Worm (Caenorhabditis elegans) whole organism, L4 larva: ENCODE data around the gene F46B6.9.
A peak's percentile ranks its signal among the peaks of the same experiment; 100 is the strongest.

ENCODE experiments used
- D1046.2 ChIP-seq: fragments of 200-800 bp; sonication (Bioruptor generic); IDR thresholded peaks from 2 replicates; pipeline ENCODE4 v1.3.6; 2022; ENCODE audit warnings: missing genetic modification characterization, missing compliant biosample characterization
- R02D3.7 ChIP-seq: fragments of 150-350 bp; sonication (generic microtip); optimal IDR thresholded peaks from 3 replicates; lab custom pipeline; 2014; ENCODE audit warnings: missing biosample characterization, missing genetic modification characterization
- Y105C5A.15 ChIP-seq: fragments of 200-800 bp; sonication (Bioruptor generic); IDR thresholded peaks from 2 replicates; pipeline ENCODE4 v1.3.6; 2022; ENCODE audit warnings: missing genetic modification characterization, missing compliant biosample characterization
- Y5F2A.4 ChIP-seq: fragments of 200-800 bp; sonication (Bioruptor generic); optimal IDR thresholded peaks from 2 replicates; lab custom pipeline; 2018; ENCODE audit warnings: mild to moderate bottlenecking, missing genetic modification characterization, missing compliant biosample characterization
- ZK337.2 ChIP-seq: fragments of 200-800 bp; sonication (Bioruptor generic); IDR thresholded peaks from 2 replicates; pipeline ENCODE4 v1.3.6; 2022; ENCODE audit warnings: missing genetic modification reagents, missing genetic modification characterization, missing compliant biosample characterization
- aha-1 ChIP-seq: fragments of 150-350 bp; peaks from one replicate; lab custom pipeline; 2014; ENCODE audit warnings: missing biosample characterization, missing genetic modification characterization
- attf-4 ChIP-seq: sonication (generic microtip); optimal IDR thresholded peaks from 3 replicates; lab custom pipeline; 2017; ENCODE audit warnings: missing biosample characterization, missing genetic modification characterization
- ceh-20 ChIP-seq: fragments of 200-800 bp; sonication (Bioruptor generic); IDR thresholded peaks from 2 replicates; pipeline ENCODE4 v1.3.6; 2022; ENCODE audit warnings: missing genetic modification reagents, missing genetic modification characterization, missing compliant biosample characterization
- ceh-44 ChIP-seq: fragments of 200-800 bp; sonication (Bioruptor generic); IDR thresholded peaks from 2 replicates; pipeline ENCODE4 v1.3.6; 2022; ENCODE audit warnings: missing genetic modification reagents, missing genetic modification characterization, missing compliant biosample characterization
- ces-1 ChIP-seq: fragments of 150-350 bp; sonication (generic microtip); optimal IDR thresholded peaks from 4 replicates; lab custom pipeline; 2014; ENCODE audit warnings: missing biosample characterization, missing genetic modification reagents, missing genetic modification characterization
- cey-2 ChIP-seq: sonication (generic microtip); optimal IDR thresholded peaks from 3 replicates; lab custom pipeline; 2017; ENCODE audit warnings: missing genetic modification characterization, mild to moderate bottlenecking, missing compliant biosample characterization, antibody characterized with exemption, borderline replicate concordance; ENCODE audit not compliant: insufficient read depth
- dmd-8 ChIP-seq: fragments of 200-800 bp; sonication (Bioruptor generic); IDR thresholded peaks from 2 replicates; pipeline ENCODE4 v1.3.6; 2022; ENCODE audit warnings: missing genetic modification characterization, missing compliant biosample characterization
- dpl-1 ChIP-seq: fragments of 150-350 bp; optimal IDR thresholded peaks from 2 replicates; lab custom pipeline; 2014; ENCODE audit warnings: missing biosample characterization, missing genetic modification reagents, missing genetic modification characterization
- fos-1 ChIP-seq: fragments of 150-350 bp; optimal IDR thresholded peaks from 2 replicates; lab custom pipeline; 2014; ENCODE audit warnings: missing biosample characterization, missing genetic modification characterization
- hif-1 ChIP-seq, 2 experiments: sonication (generic microtip); optimal IDR thresholded peaks; 2 replicates each; lab custom pipeline; 2016 to 2017; ENCODE audit warnings: missing compliant biosample characterization in 2 of 2, missing genetic modification characterization in 2 of 2, missing genetic modification reagents in 2 of 2, missing genotype in 2 of 2, mild to moderate bottlenecking in 1 of 2
- hlh-30 ChIP-seq: sonication (generic microtip); optimal IDR thresholded peaks from 2 replicates; lab custom pipeline; 2017; ENCODE audit warnings: antibody characterized with exemption, mild to moderate bottlenecking, missing genetic modification characterization, missing compliant biosample characterization; ENCODE audit not compliant: insufficient read depth
- jun-1 ChIP-seq: fragments of 150-350 bp; optimal IDR thresholded peaks from 2 replicates; lab custom pipeline; 2014; ENCODE audit warnings: missing biosample characterization, missing genetic modification reagents, missing genetic modification characterization
- lim-7 ChIP-seq: fragments of 200-800 bp; sonication (Bioruptor generic); IDR thresholded peaks from 2 replicates; pipeline ENCODE4 v1.3.6; 2022; ENCODE audit warnings: missing genetic modification characterization, missing compliant biosample characterization
- lin-29 ChIP-seq: fragments of 200-800 bp; sonication (Bioruptor generic); IDR thresholded peaks from 2 replicates; pipeline ENCODE4 v1.3.6; 2022; ENCODE audit warnings: missing genetic modification reagents, missing genetic modification characterization, missing compliant biosample characterization
- lin-38 ChIP-seq: fragments of 200-800 bp; sonication (Bioruptor generic); IDR thresholded peaks from 2 replicates; pipeline ENCODE4 v1.3.6; 2022; ENCODE audit warnings: missing genetic modification reagents, missing genetic modification characterization, missing compliant biosample characterization
- madf-5 ChIP-seq, 2 experiments: fragments of 200-800 bp; sonication (Bioruptor generic); IDR thresholded peaks; 2 replicates each; pipeline ENCODE4 v1.3.6; 2022; ENCODE audit warnings: missing compliant biosample characterization in 2 of 2, missing genetic modification characterization in 2 of 2
- mes-2 ChIP-seq: sonication (generic microtip); optimal IDR thresholded peaks from 2 replicates; lab custom pipeline; 2016; ENCODE audit warnings: missing genotype, mild to moderate bottlenecking, missing genetic modification characterization, missing compliant biosample characterization; ENCODE audit not compliant: poor library complexity, severe bottlenecking
- nhr-237 ChIP-seq: sonication (generic microtip); optimal IDR thresholded peaks from 2 replicates; lab custom pipeline; 2017; ENCODE audit warnings: missing biosample characterization, missing genetic modification characterization
- nhr-42 ChIP-seq: fragments of 200-800 bp; sonication (Bioruptor generic); IDR thresholded peaks from 2 replicates; pipeline ENCODE4 v1.3.6; 2022; ENCODE audit warnings: missing genetic modification characterization, missing compliant biosample characterization
- nhr-6 ChIP-seq: fragments of 150-350 bp; optimal IDR thresholded peaks from 2 replicates; lab custom pipeline; 2014; ENCODE audit warnings: missing biosample characterization, missing genetic modification characterization
- php-3 ChIP-seq: fragments of 200-800 bp; sonication (Bioruptor generic); IDR thresholded peaks from 2 replicates; pipeline ENCODE4 v1.3.6; 2022; ENCODE audit warnings: missing genetic modification reagents, missing genetic modification characterization, missing compliant biosample characterization
- pqm-1 ChIP-seq: sonication (generic microtip); optimal IDR thresholded peaks from 2 replicates; lab custom pipeline; 2017; ENCODE audit warnings: missing biosample characterization, missing genetic modification characterization
- saeg-2 ChIP-seq: fragments of 200-800 bp; sonication (Bioruptor generic); IDR thresholded peaks from 2 replicates; pipeline ENCODE4 v1.3.6; 2022; ENCODE audit warnings: missing genetic modification reagents, missing genetic modification characterization, missing compliant biosample characterization
- skn-1 ChIP-seq: fragments of 150-350 bp; optimal IDR thresholded peaks from 2 replicates; lab custom pipeline; 2014; ENCODE audit warnings: missing biosample characterization, missing genetic modification characterization
- tra-1 ChIP-seq: fragments of 200-800 bp; sonication (Bioruptor generic); IDR thresholded peaks from 2 replicates; pipeline ENCODE4 v1.3.6; 2022; ENCODE audit warnings: missing genetic modification reagents, missing genetic modification characterization, missing compliant biosample characterization
- zfp-2 ChIP-seq: sonication (generic microtip); optimal IDR thresholded peaks from 2 replicates; lab custom pipeline; 2016; ENCODE audit warnings: mild to moderate bottlenecking, missing genetic modification characterization, missing compliant biosample characterization
- ztf-7 ChIP-seq: fragments of 150-350 bp; optimal IDR thresholded peaks from 2 replicates; lab custom pipeline; 2014; ENCODE audit warnings: missing biosample characterization, missing genetic modification characterization

Gene F46B6.9

DNA sequence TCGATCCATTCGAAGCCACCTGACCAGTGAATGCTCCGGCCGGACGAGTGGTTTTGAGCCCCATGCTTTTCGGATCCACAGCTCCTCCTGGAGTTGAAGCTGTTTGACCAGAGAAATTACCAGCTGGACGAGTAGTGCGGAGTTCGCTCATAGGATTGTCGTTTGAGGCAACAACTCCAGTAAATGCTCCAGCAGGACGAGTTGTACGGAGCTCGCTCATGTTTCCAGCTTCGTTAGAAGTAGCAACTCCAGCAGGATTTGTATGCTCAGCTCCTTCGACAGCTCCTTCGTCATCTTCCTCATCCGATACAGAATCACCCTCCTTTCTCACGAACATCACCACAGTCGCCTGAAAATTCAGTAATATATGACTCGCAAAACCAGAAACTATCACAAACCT is 43.1 kb upstream of the F46B6.9 start:
- TF ChIP-seq jun-1 (tag; lab: Kevin White, UChicago), result no peak
- 0 out of 2 replicates have a peak, but pooled peaks have one; percentile 53 for TF ChIP-seq dmd-8

DNA sequence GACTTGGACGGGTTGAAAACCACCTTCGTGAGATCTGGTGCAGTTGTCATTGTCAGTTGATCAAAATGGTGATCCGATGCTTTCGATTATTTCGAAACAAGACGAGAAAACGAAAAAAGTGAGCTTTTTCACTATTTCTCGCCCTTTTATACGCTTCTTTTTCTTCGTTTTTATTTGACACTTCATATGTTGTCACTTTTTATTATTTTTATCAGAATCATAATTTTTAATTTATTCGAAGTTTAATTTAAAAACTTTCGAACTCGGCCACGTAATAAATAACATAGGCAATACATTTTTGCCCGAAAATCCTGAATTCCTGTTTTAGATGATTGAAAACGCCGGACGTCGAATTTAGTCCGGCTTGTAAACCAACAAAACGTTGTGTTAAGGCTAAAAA is 42.2 kb upstream of the F46B6.9 start, which contains the start of gene F58E6.5:
F58E6.5 (minus strand) TSS at position 101 of the 400 bp plus-strand sequence.
- TF ChIP-seq aha-1 (no peak), tra-1 (GFP tag; lab: Robert Waterston, UW) (no peak), hlh-30 (no peak), ceh-20 (no peak), nhr-6 (tag; lab: Kevin White, UChicago) (no peak), lim-7 (GFP tag; lab: Robert Waterston, UW) (no peak)

DNA sequence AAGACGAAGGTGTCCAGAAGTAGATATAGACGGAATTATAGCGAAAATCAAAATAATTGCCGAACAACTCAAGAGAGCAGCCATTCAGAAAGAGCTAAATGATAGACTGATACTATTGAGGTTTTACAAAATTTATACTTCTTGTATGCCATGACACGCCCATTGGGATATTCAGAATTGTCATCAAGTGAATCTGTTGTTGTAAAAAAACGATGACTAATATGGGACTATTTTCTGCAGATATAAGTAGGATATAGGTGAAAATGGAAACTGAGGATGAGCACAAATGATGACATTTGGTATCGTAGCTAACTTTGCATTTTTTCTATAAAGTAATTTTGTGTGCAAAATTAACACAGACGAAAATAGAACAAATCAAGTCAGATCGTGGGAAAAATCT is 40.9 kb upstream of the F46B6.9 start, which contains the start of gene F58E6.8:
F58E6.8 (minus strand) TSS at position 101 of the 400 bp plus-strand sequence.
- no peak for TF ChIP-seq skn-1
- TF ChIP-seq saeg-2 (GFP tag; lab: Robert Waterston, UW), result no peak
- TF ChIP-seq dpl-1 (GFP tag; lab: Kevin White, UChicago), result no peak

DNA sequence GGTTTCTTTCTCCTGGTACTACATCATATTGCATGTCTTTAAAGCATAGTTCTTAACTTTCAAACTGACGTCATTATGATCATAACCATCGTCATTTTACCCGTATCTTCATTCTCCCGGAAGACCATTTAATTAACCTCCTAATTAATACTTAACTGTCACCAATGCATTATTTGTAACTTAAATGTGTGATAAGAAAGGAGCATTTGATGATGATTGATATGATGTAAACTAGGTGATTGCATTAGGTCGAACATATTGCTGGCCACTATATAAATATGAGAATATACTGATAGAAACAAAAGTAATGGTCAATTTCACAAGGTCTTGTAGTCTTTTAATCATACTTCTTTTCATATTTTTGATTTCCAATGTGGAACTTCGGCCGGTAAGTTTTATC is 40.4 kb upstream of the F46B6.9 start, which contains the start of gene hrg-3:
hrg-3 (plus strand) TSS at position 227 of the 400 bp plus-strand sequence.
- peak; percentile 31 for TF ChIP-seq pqm-1 (tag; lab: Kevin White, UChicago)
- TF ChIP-seq Y5F2A.4, result no peak
- TF ChIP-seq ztf-7 (tag; lab: Kevin White, UChicago), result peak; percentile 92
- TF ChIP-seq php-3, result peak; percentile 66

DNA sequence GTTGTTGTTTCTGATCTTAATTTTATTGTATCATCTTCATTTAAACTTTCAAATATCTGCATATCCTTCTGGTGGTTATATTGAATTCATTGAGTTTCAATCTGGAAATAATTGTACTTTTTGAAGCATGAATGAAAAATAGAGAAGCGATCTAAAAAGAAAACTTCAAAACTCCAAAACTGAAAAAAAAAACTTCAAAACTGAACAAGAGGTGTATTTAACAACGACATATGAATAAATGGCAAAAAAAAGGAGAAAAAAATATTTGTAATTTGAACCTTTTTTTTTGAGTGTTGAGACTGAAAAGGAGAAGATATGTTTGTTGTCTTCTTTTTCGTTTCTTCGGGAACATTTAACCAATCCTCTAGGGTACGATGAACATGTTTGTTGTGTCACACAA is 38.8 kb upstream of the F46B6.9 start, which contains the start of gene F58E6.11:
F58E6.11 (minus strand) TSS at position 101 of the 400 bp plus-strand sequence.
- no peak for TF ChIP-seq jun-1 (tag; lab: Kevin White, UChicago)
- TF ChIP-seq attf-4 (tag; lab: Kevin White, UChicago), result no peak
- TF ChIP-seq, all 104 proteins: peak for 0

DNA sequence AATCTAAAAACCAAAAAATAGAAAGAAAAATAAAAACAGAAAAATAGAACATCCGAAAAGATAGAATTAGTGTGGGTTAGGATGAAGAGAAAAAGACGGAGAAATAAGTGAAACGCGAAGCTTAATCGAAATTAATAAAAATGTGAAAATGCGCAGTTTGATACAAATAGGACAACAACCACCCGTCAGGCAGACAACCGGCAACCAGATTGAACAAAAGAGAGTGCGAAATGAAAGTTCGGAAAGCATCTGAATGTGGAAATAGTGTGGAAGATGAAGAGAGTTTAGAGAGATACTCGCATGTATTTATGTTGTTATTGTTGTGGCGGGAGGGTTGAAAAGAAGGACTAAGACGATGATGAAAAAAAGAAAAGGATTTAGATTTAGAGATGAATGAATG is 38.2 kb upstream of the F46B6.9 start:
- no peak for TF ChIP-seq hif-1 (tag; optimal IDR thresholded peaks at IDR 0.05; lab: Kevin White, UChicago)
- no peak for TF ChIP-seq mes-2
- no peak for TF ChIP-seq Y105C5A.15 (GFP tag; lab: Robert Waterston, UW)
- TF ChIP-seq madf-5 (GFP tag; IDR thresholded peaks at IDR 0.05; lab: Robert Waterston, UW), result no peak
- no peak for TF ChIP-seq R02D3.7 (tag; lab: Kevin White, UChicago)
- TF ChIP-seq D1046.2, result no peak

DNA sequence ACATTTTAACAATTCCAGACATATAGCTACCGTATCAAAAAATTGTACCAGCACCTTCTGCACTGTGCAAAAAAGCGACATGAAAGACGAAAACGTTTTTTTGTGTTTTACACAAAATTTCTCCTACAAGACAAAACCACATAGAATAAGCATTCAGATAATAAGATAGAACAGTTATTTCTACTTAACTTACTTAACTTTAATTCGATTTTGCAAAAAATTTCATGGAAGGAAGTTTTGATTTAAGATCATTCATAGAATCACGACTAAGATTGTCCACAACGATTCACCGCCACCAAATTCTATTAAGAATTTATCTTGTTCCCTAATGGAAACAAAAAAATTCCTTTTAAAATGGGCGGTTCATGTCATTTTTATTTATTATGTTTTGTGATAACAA is 32.9 kb upstream of the F46B6.9 start:
- TF ChIP-seq jun-1 (tag; lab: Kevin White, UChicago), result no peak
- no peak for TF ChIP-seq ZK337.2 (GFP tag; lab: Robert Waterston, UW)
- no peak for TF ChIP-seq lin-38 (GFP tag; lab: Robert Waterston, UW)
- TF ChIP-seq lin-29, result no peak
- no peak for TF ChIP-seq ces-1
- TF ChIP-seq nhr-237 (tag; lab: Kevin White, UChicago), result no peak
- no peak for TF ChIP-seq Y5F2A.4
- TF ChIP-seq nhr-42 (GFP tag; lab: Robert Waterston, UW), result no peak
- no peak for TF ChIP-seq cey-2 (tag; lab: Kevin White, UChicago)
- TF ChIP-seq fos-1, result no peak
- no peak for TF ChIP-seq Y105C5A.15 (GFP tag; lab: Robert Waterston, UW)
- no peak for TF ChIP-seq zfp-2 (tag; lab: Kevin White, UChicago)
- no peak for TF ChIP-seq ceh-44 (GFP tag; lab: Robert Waterston, UW)
- TF ChIP-seq attf-4 (tag; lab: Kevin White, UChicago), result no peak
